Worm (Caenorhabditis elegans): ENCODE measurements around the gene grl-12.

- TF ChIP-seq B0310.2 (tag; optimal IDR thresholded peaks at IDR 0.05) (no peak), F13C5.2 (tag; optimal IDR thresholded peaks at IDR 0.05) (no peak), ama-1 (optimal IDR thresholded peaks at IDR 0.05) (no peak), ceh-36 (tag; optimal IDR thresholded peaks at IDR 0.05) (no peak), tbx-37 (GFP tag; conservative IDR thresholded peaks at IDR 0.05) (no peak), scrt-1 (GFP tag; IDR thresholded peaks at IDR 0.05) (no peak), hmg-4 (GFP tag; optimal IDR thresholded peaks at IDR 0.05) (no peak), pes-1 (GFP tag; IDR thresholded peaks at IDR 0.05) (no peak), ets-7 (tag; optimal IDR thresholded peaks at IDR 0.05) (no peak), hnd-1 (tag; optimal IDR thresholded peaks at IDR 0.05) (no peak), aly-1 (tag; optimal IDR thresholded peaks at IDR 0.05) (no peak), hmbx-1 (tag; optimal IDR thresholded peaks at IDR 0.05) (no peak), flt-1 (GFP tag; IDR thresholded peaks at IDR 0.05) (no peak)
Observed at ce11 chrV:8681050-8681449, 44.2 kb upstream of the grl-12 start, which contains the start of gene ZC190.2.
